Fruit fly (Drosophila melanogaster): ENCODE measurements around the gene CG34177.

CG34177 gene

DNA sequence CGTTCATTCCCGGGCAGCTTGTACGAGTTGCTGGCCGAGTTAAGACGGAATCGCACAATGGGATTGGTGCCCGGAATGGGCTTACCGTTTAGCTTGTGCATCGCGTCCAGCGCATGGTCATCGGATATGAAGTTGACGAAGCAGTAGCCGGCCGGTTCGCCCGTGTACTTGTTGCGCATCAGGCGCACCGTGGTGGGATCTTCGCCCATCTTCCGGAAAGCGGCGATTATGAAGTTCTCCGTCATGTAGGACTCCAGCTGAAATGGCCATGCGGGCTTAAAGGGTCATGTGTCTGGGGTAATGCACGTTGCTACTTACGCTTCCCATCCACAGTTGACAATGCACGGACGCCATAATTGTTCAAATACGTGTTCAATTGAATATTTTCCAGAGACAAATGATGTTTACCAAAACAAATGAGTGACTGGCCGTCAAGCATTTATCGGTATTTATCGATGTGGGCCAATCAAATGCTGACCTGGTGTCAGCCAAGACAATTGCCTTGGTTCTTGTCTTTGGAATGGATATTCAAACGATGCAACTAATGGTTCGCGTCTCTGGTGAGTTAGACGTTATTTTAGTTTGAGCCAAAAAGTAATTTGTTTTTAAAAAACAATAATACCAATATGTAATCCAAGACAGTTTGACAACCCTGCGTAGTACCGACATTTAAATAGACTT lies 20.4 kb downstream of the CG34177 start, which contains the start of the genes Secp43 and ND-B8 (continued):
- TF ChIP-seq PHDP (tag; optimal IDR thresholded peaks at IDR 0.05) = no peak
- TF ChIP-seq CG7928 (GFP tag; optimal IDR thresholded peaks at IDR 0.05) = peak; percentile 34
- TF ChIP-seq CG8478 (optimal IDR thresholded peaks at IDR 0.05) = no peak
- peak; percentile 54; the same call in 1 of the 3 replicates for TF ChIP-seq zen2 (GFP tag; IDR thresholded peaks at IDR 0.05; ENCODE audit: partially characterized antibody)
- no peak for TF ChIP-seq ara (GFP tag; IDR thresholded peaks at IDR 0.05)
- TF ChIP-seq CG2116 (GFP tag; optimal IDR thresholded peaks at IDR 0.05) = peak; percentile 98
- peak; percentile 57 for TF ChIP-seq hbn (GFP tag; IDR thresholded peaks at IDR 0.05; ENCODE audit: partially characterized antibody)
- no peak for TF ChIP-seq dmrt11E (tag; optimal IDR thresholded peaks at IDR 0.05)
- TF ChIP-seq rib (GFP tag; IDR thresholded peaks at IDR 0.05) = no peak
- TF ChIP-seq CG32767 (GFP tag; IDR thresholded peaks at IDR 0.05) = no peak
- TF ChIP-seq Atf6 (GFP tag; IDR thresholded peaks at IDR 0.05) = 0 out of 2 replicates have a peak, but pooled peaks have one; percentile 13
- no peak for TF ChIP-seq Eip74EF (GFP tag; optimal IDR thresholded peaks at IDR 0.05)
- no peak for TF ChIP-seq al (GFP tag; IDR thresholded peaks at IDR 0.05)
- peak; percentile 77 for TF ChIP-seq CG14710 (tag; optimal IDR thresholded peaks at IDR 0.05)
- TF ChIP-seq aop (GFP tag; IDR thresholded peaks at IDR 0.05) = no peak
- no peak for TF ChIP-seq CG4707 (GFP tag; optimal IDR thresholded peaks at IDR 0.05)
- peak; percentile 6 for TF ChIP-seq grau (tag; optimal IDR thresholded peaks at IDR 0.05)
- no peak for TF ChIP-seq zf30C (GFP tag; optimal IDR thresholded peaks at IDR 0.05)
- no peak for TF ChIP-seq NC2α (GFP tag; optimal IDR thresholded peaks at IDR 0.05)
- no peak for TF ChIP-seq CG18599 (GFP tag; optimal IDR thresholded peaks at IDR 0.05)
- TF ChIP-seq ab (GFP tag; optimal IDR thresholded peaks at IDR 0.05) = no peak
- TF ChIP-seq chn (GFP tag; optimal IDR thresholded peaks at IDR 0.05) = no peak
- TF ChIP-seq CG8765 (GFP tag; IDR thresholded peaks at IDR 0.05) = no peak
- TF ChIP-seq dimm (GFP tag; IDR thresholded peaks at IDR 0.05) = no peak
- TF ChIP-seq nerfin-1 (tag; optimal IDR thresholded peaks at IDR 0.05) = peak; percentile 5
- peak; percentile 41 for TF ChIP-seq CG2712 (tag; optimal IDR thresholded peaks at IDR 0.05)
- TF ChIP-seq sima (GFP tag; optimal IDR thresholded peaks at IDR 0.05) = no peak
- no peak for TF ChIP-seq wdn (GFP tag; IDR thresholded peaks at IDR 0.05)
- peak; percentile 77 for TF ChIP-seq ato (GFP tag; IDR thresholded peaks at IDR 0.05; ENCODE audit: partially characterized antibody)
- 0 out of 3 replicates have a peak, but pooled peaks have one; percentile 24 for TF ChIP-seq CG2199 (GFP tag; IDR thresholded peaks at IDR 0.05)
- no peak for TF ChIP-seq ssp (GFP tag; IDR thresholded peaks at IDR 0.05)
- no peak for TF ChIP-seq Oli (tag; optimal IDR thresholded peaks at IDR 0.05)
- TF ChIP-seq ems (GFP tag; optimal IDR thresholded peaks at IDR 0.05) = no peak
- TF ChIP-seq CG13287 (GFP tag; IDR thresholded peaks at IDR 0.05; ENCODE audit: partially characterized antibody) = peak; percentile 82
- peak; percentile 74 for TF ChIP-seq HmgD (GFP tag; optimal IDR thresholded peaks at IDR 0.05)
- no peak for TF ChIP-seq CG6689 (GFP tag; IDR thresholded peaks at IDR 0.05)
- TF ChIP-seq gcm (GFP tag; optimal IDR thresholded peaks at IDR 0.05) = no peak
- no peak for TF ChIP-seq Atf-2 (GFP tag; optimal IDR thresholded peaks at IDR 0.05)
- no peak for TF ChIP-seq her (GFP tag; optimal IDR thresholded peaks at IDR 0.05)
- no peak for TF ChIP-seq CG3726 (GFP tag; IDR thresholded peaks at IDR 0.05)
- TF ChIP-seq CG11456 (GFP tag; IDR thresholded peaks at IDR 0.05) = no peak
- TF ChIP-seq zfh2 (GFP tag; optimal IDR thresholded peaks at IDR 0.05) = no peak
- no peak for TF ChIP-seq CG4282 (GFP tag; optimal IDR thresholded peaks at IDR 0.05)
- TF ChIP-seq CG33557 (GFP tag; optimal IDR thresholded peaks at IDR 0.05) = no peak
- TF ChIP-seq CG17912 (GFP tag; optimal IDR thresholded peaks at IDR 0.05) = peak; percentile 11
- peak; percentile 15 for TF ChIP-seq Fer1 (GFP tag; optimal IDR thresholded peaks at IDR 0.05)
- no peak for TF ChIP-seq ac (GFP tag; optimal IDR thresholded peaks at IDR 0.05)
- no peak for TF ChIP-seq bigmax (GFP tag; optimal IDR thresholded peaks at IDR 0.05)
- TF ChIP-seq tup (GFP tag; optimal IDR thresholded peaks at IDR 0.05) = no peak
- no peak for TF ChIP-seq cad (GFP tag; optimal IDR thresholded peaks at IDR 0.05)
- TF ChIP-seq dati (GFP tag; IDR thresholded peaks at IDR 0.05) = no peak

All from whole organism, embryonic.